Worm (Caenorhabditis elegans): ENCODE data around the gene C02B8.6.

Gene C02B8.6

ce11 chrX:8089916-8090315 is 46.2 kb downstream of the C02B8.6 start:
- TF ChIP-seq tbx-37 (GFP tag; conservative IDR thresholded peaks at IDR 0.05) = no peak
- TF ChIP-seq flt-1 (GFP tag; IDR thresholded peaks at IDR 0.05) = no peak
- no peak for TF ChIP-seq tra-4 (tag; optimal IDR thresholded peaks at IDR 0.05)
- no peak for TF ChIP-seq pes-1 (GFP tag; IDR thresholded peaks at IDR 0.05)
- TF ChIP-seq aly-1 (tag; optimal IDR thresholded peaks at IDR 0.05) = no peak
- no peak for TF ChIP-seq ets-7 (tag; optimal IDR thresholded peaks at IDR 0.05)
- TF ChIP-seq sea-1 (GFP tag; conservative IDR thresholded peaks at IDR 0.05) = no peak
- TF ChIP-seq ceh-36 (tag; optimal IDR thresholded peaks at IDR 0.05) = no peak
- TF ChIP-seq ceh-13 (GFP tag; optimal IDR thresholded peaks at IDR 0.05) = no peak

ce11 chrX:8089266-8089909 is 46.7 kb downstream of the C02B8.6 start:
- TF ChIP-seq B0310.2 (tag; optimal IDR thresholded peaks at IDR 0.05) (no peak), aly-1 (tag; optimal IDR thresholded peaks at IDR 0.05) (no peak), flt-1 (GFP tag; IDR thresholded peaks at IDR 0.05) (no peak), ceh-13 (GFP tag; optimal IDR thresholded peaks at IDR 0.05) (no peak), ama-1 (optimal IDR thresholded peaks at IDR 0.05) (no peak), tbx-11 (GFP tag; IDR thresholded peaks at IDR 0.05) (no peak), sea-1 (GFP tag; conservative IDR thresholded peaks at IDR 0.05) (no peak), ets-7 (tag; optimal IDR thresholded peaks at IDR 0.05) (no peak), tbx-37 (GFP tag; conservative IDR thresholded peaks at IDR 0.05) (no peak), hmg-4 (GFP tag; optimal IDR thresholded peaks at IDR 0.05) (no peak), scrt-1 (GFP tag; IDR thresholded peaks at IDR 0.05) (no peak), hmbx-1 (tag; optimal IDR thresholded peaks at IDR 0.05) (no peak), ceh-36 (tag; optimal IDR thresholded peaks at IDR 0.05) (no peak), tra-4 (tag; optimal IDR thresholded peaks at IDR 0.05) (no peak), pes-1 (GFP tag; IDR thresholded peaks at IDR 0.05) (no peak), hnd-1 (tag; optimal IDR thresholded peaks at IDR 0.05) (no peak)

DNA sequence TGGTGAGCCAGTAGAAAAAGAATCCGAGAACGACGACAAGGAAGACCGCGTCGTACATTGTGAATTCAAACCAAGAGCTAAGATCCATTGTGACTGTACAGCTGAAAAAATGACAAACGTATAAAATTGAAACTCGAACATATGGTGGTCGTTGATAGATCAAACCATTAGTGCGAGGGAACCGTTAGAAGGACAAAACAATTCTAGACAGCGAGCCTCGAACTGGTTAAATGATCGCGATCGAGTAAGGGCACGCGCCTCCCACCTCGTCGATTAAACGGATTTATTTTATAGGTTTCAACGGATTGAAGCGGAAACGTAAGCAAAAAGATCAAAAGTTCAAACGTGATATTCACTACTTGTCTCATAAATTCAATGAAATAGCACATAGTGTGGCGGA is 47.7 kb downstream of the C02B8.6 start, which contains the start of gene vem-1:
TSS of gene vem-1 (minus strand) at position 101 of the 400 bp plus-strand sequence.
- no peak for TF ChIP-seq ets-7 (tag; optimal IDR thresholded peaks at IDR 0.05)
- no peak for TF ChIP-seq tbx-37 (GFP tag; conservative IDR thresholded peaks at IDR 0.05)
- TF ChIP-seq flt-1 (GFP tag; IDR thresholded peaks at IDR 0.05) = no peak
- TF ChIP-seq hmbx-1 (tag; optimal IDR thresholded peaks at IDR 0.05) = no peak
- TF ChIP-seq tbx-11 (GFP tag; IDR thresholded peaks at IDR 0.05) = no peak
- TF ChIP-seq scrt-1 (GFP tag; IDR thresholded peaks at IDR 0.05) = no peak
- no peak for TF ChIP-seq F13C5.2 (tag; optimal IDR thresholded peaks at IDR 0.05)
- TF ChIP-seq ceh-13 (GFP tag; optimal IDR thresholded peaks at IDR 0.05) = no peak
- no peak for TF ChIP-seq hnd-1 (tag; optimal IDR thresholded peaks at IDR 0.05)
- TF ChIP-seq B0310.2 (tag; optimal IDR thresholded peaks at IDR 0.05) = no peak

- TF ChIP-seq B0310.2 (tag; optimal IDR thresholded peaks at IDR 0.05) (no peak), F13C5.2 (tag; optimal IDR thresholded peaks at IDR 0.05) (no peak), ets-7 (tag; optimal IDR thresholded peaks at IDR 0.05) (no peak), flt-1 (GFP tag; IDR thresholded peaks at IDR 0.05) (no peak)
Measured at ce11 chrX:8086725-8087641, 49.1 kb downstream of the C02B8.6 start.

ce11 chrX:8086450-8086724 is 49.7 kb downstream of the C02B8.6 start, which contains the start of gene dao-3:
Gene dao-3 (minus strand): TSS chrX:8086550.
- TF ChIP-seq ceh-13 (GFP tag; optimal IDR thresholded peaks at IDR 0.05) = no peak
- no peak for TF ChIP-seq tbx-11 (GFP tag; IDR thresholded peaks at IDR 0.05)
- TF ChIP-seq B0310.2 (tag; optimal IDR thresholded peaks at IDR 0.05) = no peak
- TF ChIP-seq scrt-1 (GFP tag; IDR thresholded peaks at IDR 0.05) = no peak
- TF ChIP-seq flt-1 (GFP tag; IDR thresholded peaks at IDR 0.05) = no peak

DNA sequence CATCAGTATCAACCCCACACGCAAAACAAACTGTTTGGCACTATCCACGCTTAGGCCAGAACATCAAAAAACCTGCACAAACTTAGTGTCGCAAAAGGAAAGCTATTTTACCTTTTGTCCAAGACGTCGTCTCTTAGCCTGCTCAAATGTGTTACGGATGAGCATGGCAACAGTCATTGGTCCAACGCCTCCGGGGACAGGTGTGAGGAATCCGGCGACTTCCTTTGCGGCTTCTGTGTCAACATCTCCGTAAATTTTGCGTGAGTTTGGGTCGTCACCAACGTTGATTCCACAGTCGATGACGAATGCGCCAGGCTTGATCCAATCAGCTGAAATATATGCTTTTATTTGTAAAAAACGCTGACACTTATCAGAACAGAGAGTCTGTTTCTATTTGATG is 51.5 kb downstream of the C02B8.6 start:
- no peak for TF ChIP-seq sea-1 (GFP tag; conservative IDR thresholded peaks at IDR 0.05)
- no peak for TF ChIP-seq ceh-13 (GFP tag; optimal IDR thresholded peaks at IDR 0.05)
- no peak for TF ChIP-seq F13C5.2 (tag; optimal IDR thresholded peaks at IDR 0.05)
- no peak for TF ChIP-seq aly-1 (tag; optimal IDR thresholded peaks at IDR 0.05)
- no peak for TF ChIP-seq hmg-4 (GFP tag; optimal IDR thresholded peaks at IDR 0.05)
- no peak for TF ChIP-seq scrt-1 (GFP tag; IDR thresholded peaks at IDR 0.05)
- TF ChIP-seq ama-1 (optimal IDR thresholded peaks at IDR 0.05) = no peak
- no peak for TF ChIP-seq tra-4 (tag; optimal IDR thresholded peaks at IDR 0.05)
- TF ChIP-seq hmbx-1 (tag; optimal IDR thresholded peaks at IDR 0.05) = no peak
- no peak for TF ChIP-seq tbx-11 (GFP tag; IDR thresholded peaks at IDR 0.05)

- TF ChIP-seq tbx-37 (GFP tag; conservative IDR thresholded peaks at IDR 0.05) = no peak
- TF ChIP-seq ets-7 (tag; optimal IDR thresholded peaks at IDR 0.05) = no peak
- no peak for TF ChIP-seq flt-1 (GFP tag; IDR thresholded peaks at IDR 0.05)
- TF ChIP-seq tbx-11 (GFP tag; IDR thresholded peaks at IDR 0.05) = no peak
- no peak for TF ChIP-seq hmbx-1 (tag; optimal IDR thresholded peaks at IDR 0.05)
- no peak for TF ChIP-seq ama-1 (optimal IDR thresholded peaks at IDR 0.05)
- TF ChIP-seq ceh-13 (GFP tag; optimal IDR thresholded peaks at IDR 0.05) = no peak
- TF ChIP-seq B0310.2 (tag; optimal IDR thresholded peaks at IDR 0.05) = no peak
- no peak for TF ChIP-seq aly-1 (tag; optimal IDR thresholded peaks at IDR 0.05)
- TF ChIP-seq sea-1 (GFP tag; conservative IDR thresholded peaks at IDR 0.05) = no peak
- no peak for TF ChIP-seq ceh-36 (tag; optimal IDR thresholded peaks at IDR 0.05)
- TF ChIP-seq hmg-4 (GFP tag; optimal IDR thresholded peaks at IDR 0.05) = no peak
- no peak for TF ChIP-seq hnd-1 (tag; optimal IDR thresholded peaks at IDR 0.05)
- TF ChIP-seq pes-1 (GFP tag; IDR thresholded peaks at IDR 0.05) = no peak
- TF ChIP-seq scrt-1 (GFP tag; IDR thresholded peaks at IDR 0.05) = no peak
- TF ChIP-seq F13C5.2 (tag; optimal IDR thresholded peaks at IDR 0.05) = no peak
- TF ChIP-seq tra-4 (tag; optimal IDR thresholded peaks at IDR 0.05) = no peak
Measured at ce11 chrX:8083919-8084318, 52.2 kb downstream of the C02B8.6 start, which contains the start of gene K07E3.4. Gene K07E3.4 (minus strand): TSS chrX:8084018.

Measured in whole organism, early embryonic.